Fruit fly (Drosophila melanogaster): ENCODE measurements around the gene COX5B.

The COX5B gene

DNA sequence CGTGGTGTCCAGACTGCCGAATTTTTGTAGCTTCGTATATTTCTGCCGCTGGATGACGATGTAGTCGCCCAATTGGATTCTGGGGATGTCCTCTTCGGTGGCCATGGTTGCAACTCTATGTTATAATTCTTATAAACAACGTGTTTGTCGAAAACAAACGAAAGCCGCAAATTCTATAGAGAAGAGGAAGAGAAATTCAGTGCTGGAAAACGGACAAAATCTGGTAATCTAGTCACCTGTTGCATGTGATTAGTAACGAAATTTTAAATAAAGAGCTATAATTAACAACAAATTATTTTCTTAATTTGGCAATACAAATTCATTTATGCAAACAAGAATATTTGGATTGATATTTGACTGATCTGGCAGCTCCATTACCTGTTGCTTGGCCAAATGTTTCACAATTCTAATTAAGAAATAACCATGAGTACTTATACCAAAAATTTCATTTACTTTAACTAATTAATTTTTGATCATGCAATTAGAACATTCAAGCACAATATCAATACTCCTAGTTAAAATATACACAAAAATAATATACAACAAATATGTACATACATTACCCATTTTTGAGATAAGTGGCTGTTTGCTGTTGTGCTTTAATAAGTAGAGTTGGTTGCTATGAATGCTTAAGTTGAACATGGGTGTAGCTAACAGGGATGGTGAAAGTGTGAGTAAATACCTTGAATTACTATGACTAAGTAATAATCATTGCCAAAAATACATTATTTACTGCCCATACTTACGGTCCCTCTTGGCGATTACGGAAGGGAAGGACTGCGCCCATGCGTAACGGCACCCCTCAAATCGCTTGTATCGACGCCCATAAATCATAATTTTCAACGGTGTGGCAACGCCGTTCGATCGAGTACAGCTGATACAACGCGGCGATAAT lies 4.1 kb downstream of the COX5B start, which contains the start of the genes Trmt6 and Ent2:
Trmt6 (minus strand) TSS at position 827 of the 895 bp plus-strand sequence.
Ent2 (plus strand) TSS at position 863 of the 895 bp plus-strand sequence.
- TF ChIP-seq CG33017 (tag; optimal IDR thresholded peaks at IDR 0.05) = peak; percentile 90
- no peak for TF ChIP-seq kay (GFP tag; ENCODE audit: borderline replicate concordance)
- peak; percentile 88 for TF ChIP-seq CG14711 (tag; optimal IDR thresholded peaks at IDR 0.05)
- peak; percentile 74 for TF ChIP-seq cic (GFP tag; optimal IDR thresholded peaks at IDR 0.05)
- TF ChIP-seq pad (GFP tag; optimal IDR thresholded peaks at IDR 0.05) = peak; percentile 78
- peak; percentile 87 for TF ChIP-seq Crg-1 (GFP tag; optimal IDR thresholded peaks at IDR 0.05)
- TF ChIP-seq toe (GFP tag; optimal IDR thresholded peaks at IDR 0.05) = peak; percentile 97
- TF ChIP-seq bab1 (GFP tag; optimal IDR thresholded peaks at IDR 0.05) = peak; percentile 84
- TF ChIP-seq CG7101 (tag; optimal IDR thresholded peaks at IDR 0.05) = peak; percentile 92
- peak; percentile 87 for TF ChIP-seq Clk (GFP tag; optimal IDR thresholded peaks at IDR 0.05)
- peak; percentile 80 for TF ChIP-seq CG1620 (GFP tag; optimal IDR thresholded peaks at IDR 0.05)
- no peak for TF ChIP-seq tj (GFP tag; optimal IDR thresholded peaks at IDR 0.05)
- peak; percentile 92 for TF ChIP-seq CG11617 (GFP tag; optimal IDR thresholded peaks at IDR 0.05)
- peak; percentile 81 for TF ChIP-seq Mnt (GFP tag; optimal IDR thresholded peaks at IDR 0.05)
- peak; percentile 91 for TF ChIP-seq CG5204 (GFP tag; optimal IDR thresholded peaks at IDR 0.05)
- TF ChIP-seq ovo (GFP tag; optimal IDR thresholded peaks at IDR 0.05) = peak; percentile 91
- peak; percentile 94 for TF ChIP-seq CG12768 (GFP tag; optimal IDR thresholded peaks at IDR 0.05)
- TF ChIP-seq CG7045 (GFP tag; optimal IDR thresholded peaks at IDR 0.05) = peak; percentile 91
- TF ChIP-seq cnc (optimal IDR thresholded peaks at IDR 0.05) = no peak
- TF ChIP-seq Hr96 (GFP tag; optimal IDR thresholded peaks at IDR 0.05) = peak; percentile 97

DNA sequence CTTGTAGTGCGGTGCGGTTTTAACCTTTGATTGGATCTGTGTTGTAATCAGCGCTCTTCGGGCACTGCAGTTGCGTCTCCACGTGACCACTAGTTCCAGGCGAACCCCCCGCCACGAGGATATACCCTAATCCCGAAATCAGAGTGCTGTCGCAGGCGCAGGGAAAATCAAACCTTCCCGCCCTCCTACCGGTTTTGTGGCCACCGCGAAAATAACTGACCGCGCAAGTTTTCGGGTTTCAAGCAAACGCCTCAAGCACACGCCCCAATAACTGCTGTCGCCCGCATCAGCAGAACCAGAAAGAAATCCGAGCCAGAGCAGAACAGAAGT lies 4.7 kb downstream of the COX5B start:
- no peak for TF ChIP-seq CG11617 (GFP tag; optimal IDR thresholded peaks at IDR 0.05)
- TF ChIP-seq CG7101 (tag; optimal IDR thresholded peaks at IDR 0.05) = no peak
- TF ChIP-seq CG14711 (tag; optimal IDR thresholded peaks at IDR 0.05) = no peak
- no peak for TF ChIP-seq bab1 (GFP tag; optimal IDR thresholded peaks at IDR 0.05)
- peak; percentile 94 for TF ChIP-seq tj (GFP tag; optimal IDR thresholded peaks at IDR 0.05)
- TF ChIP-seq CG1620 (GFP tag; optimal IDR thresholded peaks at IDR 0.05) = no peak
- TF ChIP-seq Mnt (GFP tag; optimal IDR thresholded peaks at IDR 0.05) = peak; percentile 20

DNA sequence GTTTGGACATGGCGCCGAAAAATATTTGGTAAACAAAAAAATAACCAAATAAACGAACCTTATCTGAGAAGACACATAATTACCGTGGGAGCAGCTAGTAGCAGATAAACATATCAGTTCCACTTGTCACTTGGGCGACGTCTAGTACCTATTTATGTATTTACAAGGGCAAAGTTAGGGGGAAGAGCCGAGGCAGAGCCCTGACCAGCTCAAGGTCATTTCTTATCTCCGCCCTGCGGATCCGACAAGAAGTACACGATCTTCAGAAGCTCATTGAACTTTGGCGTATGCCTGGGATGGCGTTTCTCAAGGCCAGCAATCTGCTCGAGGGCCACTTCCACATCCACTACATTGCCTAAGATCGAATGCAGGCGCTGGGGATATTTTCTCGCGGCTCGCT lies 7.4 kb downstream of the COX5B start:
- no peak for TF ChIP-seq pad (GFP tag; optimal IDR thresholded peaks at IDR 0.05)
- TF ChIP-seq bab1 (GFP tag; optimal IDR thresholded peaks at IDR 0.05) = no peak
- TF ChIP-seq cic (GFP tag; optimal IDR thresholded peaks at IDR 0.05) = no peak
- no peak for TF ChIP-seq cnc (optimal IDR thresholded peaks at IDR 0.05)
- no peak for TF ChIP-seq Hr96 (GFP tag; optimal IDR thresholded peaks at IDR 0.05)
- TF ChIP-seq CG1620 (GFP tag; optimal IDR thresholded peaks at IDR 0.05) = no peak
- no peak for TF ChIP-seq Clk (GFP tag; optimal IDR thresholded peaks at IDR 0.05)

DNA sequence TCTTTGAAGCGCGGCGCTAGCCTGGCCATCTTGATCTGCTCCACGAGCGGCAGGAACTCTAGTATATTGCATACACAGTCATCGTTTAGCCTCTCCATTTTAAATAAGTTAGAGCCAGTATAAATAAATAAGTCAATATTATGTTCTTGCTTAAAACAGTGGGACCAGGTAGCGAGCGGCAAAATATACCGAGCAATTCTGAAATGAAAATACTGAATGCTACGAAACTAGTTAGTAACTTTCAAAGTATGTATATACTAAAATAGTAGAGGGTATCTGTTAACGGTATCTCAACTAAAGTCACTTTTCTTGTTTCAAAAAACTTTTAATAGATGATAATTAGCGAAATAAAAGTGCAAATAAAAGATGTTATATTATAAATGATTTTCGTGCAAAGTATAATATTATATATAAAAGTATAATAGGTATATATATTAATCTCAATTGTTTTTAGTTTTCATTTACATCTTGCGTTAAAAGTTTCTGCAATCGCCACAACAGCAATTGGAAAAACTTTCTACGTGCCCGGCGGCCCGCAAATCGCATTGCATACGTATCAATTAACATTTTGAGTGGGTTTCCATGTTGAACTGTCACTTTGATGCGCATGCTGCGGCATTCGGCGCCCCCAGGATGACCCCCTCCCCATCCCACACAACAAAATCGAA lies 8.6 kb downstream of the COX5B start, which contains the start of gene CG13766:
CG13766 (minus strand) TSS at position 162 of the 668 bp plus-strand sequence.
- TF ChIP-seq bab1 (GFP tag; optimal IDR thresholded peaks at IDR 0.05) = peak; percentile 9
- no peak for TF ChIP-seq CG5204 (GFP tag; optimal IDR thresholded peaks at IDR 0.05)
- TF ChIP-seq kay (GFP tag; ENCODE audit: borderline replicate concordance) = no peak
- no peak for TF ChIP-seq CG12768 (GFP tag; optimal IDR thresholded peaks at IDR 0.05)

DNA sequence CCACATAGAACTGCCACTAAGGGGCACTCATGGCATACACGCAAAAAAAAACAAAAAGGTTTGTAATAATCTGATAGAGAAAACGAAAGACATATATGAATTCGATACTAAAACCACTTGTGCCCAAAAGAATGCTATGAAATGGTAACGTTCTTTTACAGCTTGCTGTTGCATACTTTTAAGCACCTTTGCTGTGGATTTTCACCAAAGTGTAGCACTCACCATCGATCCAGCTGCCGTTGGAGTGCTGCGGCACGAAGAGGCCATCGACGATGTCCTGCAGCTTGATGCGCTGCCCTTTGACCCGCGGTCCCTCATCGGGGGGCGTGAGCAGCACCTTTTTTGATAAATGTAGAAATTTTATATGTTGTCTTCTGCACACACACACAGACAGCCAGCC lies 21.4 kb downstream of the COX5B start:
- TF ChIP-seq CG1620 (GFP tag; optimal IDR thresholded peaks at IDR 0.05) (no peak), pad (GFP tag; optimal IDR thresholded peaks at IDR 0.05) (no peak), Crg-1 (GFP tag; optimal IDR thresholded peaks at IDR 0.05) (no peak), Clk (GFP tag; optimal IDR thresholded peaks at IDR 0.05) (no peak), Mnt (GFP tag; optimal IDR thresholded peaks at IDR 0.05) (no peak), toe (GFP tag; optimal IDR thresholded peaks at IDR 0.05) (no peak), Hr96 (GFP tag; optimal IDR thresholded peaks at IDR 0.05) (no peak), CG7045 (GFP tag; optimal IDR thresholded peaks at IDR 0.05) (no peak), ovo (GFP tag; optimal IDR thresholded peaks at IDR 0.05) (no peak), CG5204 (GFP tag; optimal IDR thresholded peaks at IDR 0.05) (no peak), CG7101 (tag; optimal IDR thresholded peaks at IDR 0.05) (no peak), cnc (optimal IDR thresholded peaks at IDR 0.05) (no peak), CG33017 (tag; optimal IDR thresholded peaks at IDR 0.05) (no peak), bab1 (GFP tag; optimal IDR thresholded peaks at IDR 0.05) (no peak), CG12768 (GFP tag; optimal IDR thresholded peaks at IDR 0.05) (no peak), CG11617 (GFP tag; optimal IDR thresholded peaks at IDR 0.05) (no peak)

DNA sequence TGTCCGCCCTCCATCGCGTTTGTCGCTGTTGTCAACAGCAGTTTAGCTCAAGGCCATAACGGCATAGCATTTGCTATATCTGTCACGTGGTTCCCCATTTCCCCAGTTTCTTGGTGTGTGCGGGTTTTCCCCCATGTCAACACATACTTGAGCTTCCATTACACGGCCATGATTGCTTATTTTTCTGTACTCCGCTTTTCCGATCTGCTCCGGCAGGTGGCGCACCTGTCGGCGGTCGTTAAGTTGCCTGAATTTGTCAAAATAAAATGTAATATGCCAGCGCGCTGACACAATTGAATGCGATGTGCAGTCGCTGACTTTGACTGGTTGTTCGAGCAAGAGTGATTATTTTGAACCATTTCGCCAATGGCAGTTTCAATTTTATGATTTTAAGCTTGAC lies 26.7 kb downstream of the COX5B start:
- TF ChIP-seq CG11617 (GFP tag; optimal IDR thresholded peaks at IDR 0.05) (no peak), CG12768 (GFP tag; optimal IDR thresholded peaks at IDR 0.05) (no peak), CG33017 (tag; optimal IDR thresholded peaks at IDR 0.05) (no peak), bab1 (GFP tag; optimal IDR thresholded peaks at IDR 0.05) (no peak), tj (GFP tag; optimal IDR thresholded peaks at IDR 0.05) (no peak)
